Worm (Caenorhabditis elegans) whole organism, L4 larva: ENCODE results near the gene haf-2.

Experiments used
- R02D3.7 ChIP-seq: fragments of 150-350 bp; sonication (generic microtip); optimal IDR thresholded peaks from 3 replicates; lab custom pipeline; 2014; ENCODE audit warnings: missing biosample characterization, missing genetic modification characterization
- ces-1 ChIP-seq: fragments of 150-350 bp; sonication (generic microtip); optimal IDR thresholded peaks from 4 replicates; lab custom pipeline; 2014; ENCODE audit warnings: missing biosample characterization, missing genetic modification reagents, missing genetic modification characterization
- daf-12 ChIP-seq: fragments of 150-350 bp; optimal IDR thresholded peaks from 2 replicates; lab custom pipeline; 2014; ENCODE audit warnings: missing biosample characterization, missing genetic modification reagents, missing genetic modification characterization
- daf-19 ChIP-seq: fragments of 200-800 bp; sonication (Bioruptor generic); conservative IDR thresholded peaks from 2 replicates; pipeline ENCODE4 v1.3.6; 2022; ENCODE audit warnings: missing genetic modification characterization, missing compliant biosample characterization
- dmd-8 ChIP-seq: fragments of 200-800 bp; sonication (Bioruptor generic); IDR thresholded peaks from 2 replicates; pipeline ENCODE4 v1.3.6; 2022; ENCODE audit warnings: missing genetic modification characterization, missing compliant biosample characterization
- fos-1 ChIP-seq: fragments of 150-350 bp; optimal IDR thresholded peaks from 2 replicates; lab custom pipeline; 2014; ENCODE audit warnings: missing biosample characterization, missing genetic modification characterization
- jun-1 ChIP-seq: fragments of 150-350 bp; optimal IDR thresholded peaks from 2 replicates; lab custom pipeline; 2014; ENCODE audit warnings: missing biosample characterization, missing genetic modification reagents, missing genetic modification characterization
- mes-2 ChIP-seq: sonication (generic microtip); optimal IDR thresholded peaks from 2 replicates; lab custom pipeline; 2016; ENCODE audit warnings: missing genotype, mild to moderate bottlenecking, missing genetic modification characterization, missing compliant biosample characterization; ENCODE audit not compliant: poor library complexity, severe bottlenecking
- nhr-11 ChIP-seq: fragments of 150-350 bp; optimal IDR thresholded peaks from 2 replicates; lab custom pipeline; 2014; ENCODE audit warnings: missing biosample characterization, missing genetic modification characterization
- snpc-4 ChIP-seq: fragments of 150-350 bp; optimal IDR thresholded peaks from 2 replicates; lab custom pipeline; 2014; ENCODE audit warnings: missing biosample characterization, missing genetic modification characterization
- unc-62 ChIP-seq, 3 experiments: fragments of 150-350 bp in 1 of 3; sonication (generic microtip); optimal IDR thresholded peaks in 2 of 3; peaks in 1 of 3; 1 replicate in 1 of 3; 2 replicates in 2 of 3; lab custom pipeline; 2014 to 2017; ENCODE audit warnings: missing biosample characterization in 3 of 3, missing genetic modification characterization in 3 of 3, missing genetic modification reagents in 3 of 3, missing genotype in 1 of 3
- ztf-11 ChIP-seq: fragments of 150-350 bp; optimal IDR thresholded peaks from 2 replicates; lab custom pipeline; 2014; ENCODE audit warnings: missing biosample characterization, missing genetic modification characterization

DNA sequence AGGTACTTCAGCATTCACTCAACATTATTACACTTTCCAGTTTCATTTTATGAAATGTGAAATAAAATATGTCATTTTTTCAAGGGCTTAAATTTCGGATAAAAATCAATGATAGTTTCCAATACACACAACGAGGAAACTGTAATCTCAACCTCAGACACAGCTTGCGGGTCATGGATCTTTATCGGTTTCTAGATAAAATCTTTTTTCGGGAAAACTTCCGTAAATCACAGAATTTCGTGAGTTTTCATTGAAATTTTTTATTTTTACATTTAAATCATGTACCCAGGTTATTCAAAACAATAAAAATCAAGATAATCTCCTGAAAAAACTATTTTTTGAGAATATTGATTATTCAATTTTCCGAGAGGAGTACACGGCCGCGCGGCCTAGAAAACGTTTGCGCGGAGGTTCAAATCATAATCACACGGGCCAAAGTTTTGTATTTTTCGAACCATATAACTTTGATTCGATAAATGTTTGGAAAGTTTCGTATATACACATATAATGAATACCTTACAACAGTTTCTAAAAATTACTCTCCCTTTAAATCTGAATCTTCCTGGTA lies 41.1 kb upstream of the haf-2 start:
- no peak for TF ChIP-seq daf-12 (tag; lab: Kevin White, UChicago)
- no peak for TF ChIP-seq unc-62 (GFP tag; optimal IDR thresholded peaks at IDR 0.05 in 1 of 2; lab: Kevin White, UChicago)
- no peak for TF ChIP-seq unc-62 (tag; optimal IDR thresholded peaks at IDR 0.05; lab: Kevin White, UChicago)
- TF ChIP-seq dmd-8 (GFP tag; lab: Robert Waterston, UW): no peak
- no peak for TF ChIP-seq fos-1
- no peak for TF ChIP-seq nhr-11 (tag; lab: Kevin White, UChicago)
- no peak for TF ChIP-seq ztf-11 (tag; lab: Kevin White, UChicago)
- no peak for TF ChIP-seq snpc-4 (tag; lab: Kevin White, UChicago)
- TF ChIP-seq mes-2 (tag; lab: Kevin White, UChicago): peak; percentile 78
- no peak for TF ChIP-seq jun-1
- no peak for TF ChIP-seq ces-1
- TF ChIP-seq daf-19 (GFP tag; lab: Robert Waterston, UW): no peak
- no peak for TF ChIP-seq R02D3.7 (tag; lab: Kevin White, UChicago)
